Worm (Caenorhabditis elegans) whole organism, L3 larva: ENCODE measurements around the gene xpf-1.
A peak's percentile ranks its signal among the peaks of the same experiment; 100 is the strongest.

Source experiments
- R02D3.7 ChIP-seq: fragments of 150-350 bp; optimal IDR thresholded peaks from 2 replicates; lab custom pipeline; 2014; ENCODE audit warnings: missing biosample characterization, missing genetic modification characterization
- ZK546.5 ChIP-seq: sonication (generic microtip); optimal IDR thresholded peaks from 2 replicates; lab custom pipeline; 2017; ENCODE audit warnings: missing biosample characterization, missing genetic modification characterization
- aly-2 ChIP-seq: fragments of 150-350 bp; optimal IDR thresholded peaks from 2 replicates; lab custom pipeline; 2014; ENCODE audit warnings: missing biosample characterization, missing genetic modification characterization
- ama-1 ChIP-seq: fragments of 150-350 bp; optimal IDR thresholded peaks from 2 replicates; lab custom pipeline; 2018
- ceh-16 ChIP-seq: sonication (generic microtip); optimal IDR thresholded peaks from 2 replicates; lab custom pipeline; 2017; ENCODE audit warnings: missing biosample characterization, missing genetic modification characterization
- ceh-82 ChIP-seq: fragments of 150-350 bp; optimal IDR thresholded peaks from 2 replicates; lab custom pipeline; 2014; ENCODE audit warnings: missing biosample characterization, missing genetic modification characterization
- daf-12 ChIP-seq: fragments of 150-350 bp; optimal IDR thresholded peaks from 2 replicates; lab custom pipeline; 2014; ENCODE audit warnings: missing biosample characterization, missing genetic modification reagents, missing genetic modification characterization
- egl-27 ChIP-seq: sonication (generic microtip); optimal IDR thresholded peaks from 4 replicates; lab custom pipeline; 2017; ENCODE audit warnings: missing biosample characterization, missing genetic modification reagents, missing genetic modification characterization
- egl-5 ChIP-seq: fragments of 150-350 bp; optimal IDR thresholded peaks from 2 replicates; lab custom pipeline; 2017; ENCODE audit warnings: missing biosample characterization, missing genetic modification reagents, missing genetic modification characterization, inconsistent platforms
- elt-1 ChIP-seq: fragments of 150-350 bp; optimal IDR thresholded peaks from 2 replicates; lab custom pipeline; 2014; ENCODE audit warnings: missing biosample characterization, missing genetic modification characterization
- elt-3 ChIP-seq, 3 experiments: fragments of 150-350 bp in 1 of 3; sonication (generic microtip) in 2 of 3; optimal IDR thresholded peaks; 2 replicates in 2 of 3; 4 replicates in 1 of 3; lab custom pipeline; 2014 to 2017; ENCODE audit warnings: missing biosample characterization in 3 of 3, missing genetic modification characterization in 3 of 3
- eor-1 ChIP-seq, 2 experiments: fragments of 150-350 bp; optimal IDR thresholded peaks; 2 replicates each; lab custom pipeline; 2014 to 2018; ENCODE audit warnings: missing biosample characterization in 2 of 2, missing genetic modification characterization in 2 of 2
- fkh-10 ChIP-seq: sonication (generic microtip); optimal IDR thresholded peaks from 2 replicates; lab custom pipeline; 2017; ENCODE audit warnings: missing biosample characterization, missing genetic modification reagents, missing genetic modification characterization
- hmg-11 ChIP-seq: sonication (generic microtip); optimal IDR thresholded peaks from 2 replicates; lab custom pipeline; 2016; ENCODE audit warnings: missing genetic modification characterization, missing compliant biosample characterization
- jun-1 ChIP-seq: fragments of 150-350 bp; optimal IDR thresholded peaks from 2 replicates; lab custom pipeline; 2014; ENCODE audit warnings: missing biosample characterization, missing genetic modification reagents, missing genetic modification characterization
- lin-15B ChIP-seq: fragments of 150-350 bp; optimal IDR thresholded peaks from 2 replicates; lab custom pipeline; 2014; ENCODE audit warnings: missing biosample characterization, missing genetic modification characterization
- lin-39 ChIP-seq: fragments of 150-350 bp; optimal IDR thresholded peaks from 2 replicates; lab custom pipeline; 2018; ENCODE audit warnings: missing biosample characterization, missing genetic modification reagents, missing genetic modification characterization
- mdl-1 ChIP-seq: fragments of 150-350 bp; optimal IDR thresholded peaks from 2 replicates; lab custom pipeline; 2014; ENCODE audit warnings: missing biosample characterization, missing genetic modification characterization
- mml-1 ChIP-seq: fragments of 150-350 bp; sonication (generic microtip); optimal IDR thresholded peaks from 3 replicates; lab custom pipeline; 2014; ENCODE audit warnings: missing biosample characterization, missing genetic modification characterization
- nfya-1 ChIP-seq: sonication (generic microtip); optimal IDR thresholded peaks from 2 replicates; lab custom pipeline; 2017; ENCODE audit warnings: missing genetic modification characterization, mild to moderate bottlenecking, missing compliant biosample characterization, antibody characterized with exemption, moderate library complexity; ENCODE audit not compliant: insufficient read depth
- nhr-237 ChIP-seq: fragments of 150-350 bp; optimal IDR thresholded peaks from 2 replicates; lab custom pipeline; 2014; ENCODE audit warnings: missing biosample characterization, missing genetic modification characterization
- nhr-43 ChIP-seq: sonication (generic microtip); optimal IDR thresholded peaks from 2 replicates; lab custom pipeline; 2016; ENCODE audit warnings: mild to moderate bottlenecking, missing genetic modification characterization, missing compliant biosample characterization; ENCODE audit not compliant: poor library complexity, severe bottlenecking
- nhr-77 ChIP-seq: fragments of 150-350 bp; optimal IDR thresholded peaks from 2 replicates; lab custom pipeline; 2014; ENCODE audit warnings: missing biosample characterization, missing genetic modification characterization
- pha-4 ChIP-seq: fragments of 150-350 bp; optimal IDR thresholded peaks from 2 replicates; lab custom pipeline; 2014; ENCODE audit warnings: missing biosample characterization, missing genetic modification reagents, missing genetic modification characterization
- pqm-1 ChIP-seq: fragments of 150-350 bp; optimal IDR thresholded peaks from 2 replicates; lab custom pipeline; 2017; ENCODE audit warnings: missing biosample characterization, missing genetic modification characterization, inconsistent platforms
- sea-2 ChIP-seq: fragments of 150-350 bp; sonication (generic microtip); optimal IDR thresholded peaks from 4 replicates; lab custom pipeline; 2014; ENCODE audit warnings: missing biosample characterization, missing genetic modification reagents, missing genetic modification characterization
- snpc-4 ChIP-seq: fragments of 150-350 bp; optimal IDR thresholded peaks from 2 replicates; lab custom pipeline; 2014; ENCODE audit warnings: missing biosample characterization, missing genetic modification characterization
- tbx-2 ChIP-seq: sonication (generic microtip); optimal IDR thresholded peaks from 2 replicates; lab custom pipeline; 2016; ENCODE audit warnings: mild to moderate bottlenecking, missing genetic modification characterization, missing compliant biosample characterization
- unc-39 ChIP-seq: sonication (generic microtip); optimal IDR thresholded peaks from 4 replicates; lab custom pipeline; 2017; ENCODE audit warnings: missing biosample characterization, missing genetic modification characterization
- zag-1 ChIP-seq: fragments of 150-350 bp; optimal IDR thresholded peaks from 2 replicates; lab custom pipeline; 2014; ENCODE audit warnings: missing biosample characterization, missing genetic modification characterization
- ztf-4 ChIP-seq: fragments of 150-350 bp; optimal IDR thresholded peaks from 2 replicates; lab custom pipeline; 2014; ENCODE audit warnings: missing biosample characterization, missing genetic modification characterization

The xpf-1 gene

DNA sequence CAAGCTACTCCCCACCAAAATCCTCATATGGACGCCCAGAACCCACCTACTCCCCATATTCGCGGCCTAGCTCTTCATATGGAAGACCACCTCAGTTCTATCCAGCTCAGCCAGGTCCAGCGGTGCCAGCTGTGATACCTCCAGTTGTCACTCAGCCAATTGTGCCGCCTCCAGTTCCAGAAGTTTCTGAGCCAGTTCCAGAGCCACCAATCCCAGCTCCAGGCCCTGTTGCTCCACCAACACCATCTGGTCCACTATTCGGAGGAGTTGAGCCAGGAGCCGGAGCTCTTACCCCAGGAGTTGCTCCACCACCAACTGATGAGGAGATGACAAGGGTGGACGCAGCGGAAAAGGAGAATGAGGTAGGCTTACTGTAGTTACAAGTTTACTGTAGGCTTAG is 25.6 kb downstream of the xpf-1 start:
- TF ChIP-seq fkh-10 (GFP tag; lab: Kevin White, UChicago) (no peak), ZK546.5 (tag; lab: Kevin White, UChicago) (no peak), mml-1 (tag; lab: Kevin White, UChicago) (no peak), ztf-4 (tag; lab: Kevin White, UChicago) (no peak), daf-12 (no peak)

DNA sequence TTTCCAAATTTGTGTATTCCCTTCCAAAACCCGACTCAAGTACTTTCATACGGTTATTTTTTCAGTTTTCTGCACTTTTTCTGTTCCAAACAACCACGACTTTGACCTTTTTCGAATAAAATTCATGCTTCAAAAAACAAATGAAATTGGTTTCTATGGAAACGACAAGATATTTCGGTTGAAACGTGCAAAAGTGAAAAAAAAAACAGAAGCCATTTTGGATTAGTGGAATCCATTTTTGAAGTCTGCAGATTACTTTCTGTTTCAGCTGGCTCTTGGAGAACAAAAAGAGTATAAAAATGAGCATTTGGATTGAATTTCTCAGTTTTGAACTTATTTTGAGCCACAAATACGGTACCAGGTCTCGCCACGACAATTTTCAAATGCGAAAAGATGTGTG is 26.2 kb downstream of the xpf-1 start:
- TF ChIP-seq pqm-1 (tag; lab: Kevin White, UChicago) = no peak
- no peak for TF ChIP-seq ama-1 (lab: Kevin White, UChicago)
- TF ChIP-seq, all 47 proteins: peak for 0

ce11 chrII:11723904-11724303 is 27.9 kb downstream of the xpf-1 start, which contains the start of gene ldh-1:
Gene ldh-1 (plus strand): TSS chrII:11724204.
- TF ChIP-seq elt-3 (tag; optimal IDR thresholded peaks at IDR 0.05; lab: Kevin White, UChicago) (no peak), sea-2 (GFP tag; lab: Kevin White, UChicago) (no peak), snpc-4 (tag; lab: Kevin White, UChicago) (no peak), elt-1 (tag; lab: Kevin White, UChicago) (no peak), R02D3.7 (tag; lab: Kevin White, UChicago) (no peak), aly-2 (tag; lab: Kevin White, UChicago) (no peak), ceh-82 (tag; lab: Kevin White, UChicago) (no peak), jun-1 (tag; lab: Kevin White, UChicago) (no peak), mdl-1 (no peak), ztf-4 (tag; lab: Kevin White, UChicago) (no peak), pha-4 (tag; lab: Kevin White, UChicago) (no peak), egl-5 (tag; lab: Kevin White, UChicago) (no peak), zag-1 (no peak), egl-27 (tag; lab: Kevin White, UChicago) (no peak), ZK546.5 (tag; lab: Kevin White, UChicago) (no peak)

- TF ChIP-seq hmg-11 (tag; lab: Kevin White, UChicago) (peak; percentile 26), daf-12 (no peak), lin-15B (tag; lab: Kevin White, UChicago) (peak; percentile 20), zag-1 (no peak), eor-1 (tag; optimal IDR thresholded peaks at IDR 0.05; lab: Kevin White, UChicago) (no peak), lin-39 (tag; lab: Kevin White, UChicago) (peak; percentile 75), egl-5 (tag; lab: Kevin White, UChicago) (no peak), nhr-237 (tag; lab: Kevin White, UChicago) (no peak), fkh-10 (GFP tag; lab: Kevin White, UChicago) (peak; percentile 51), ceh-16 (tag; lab: Kevin White, UChicago) (no peak), tbx-2 (tag; lab: Kevin White, UChicago) (no peak), ZK546.5 (tag; lab: Kevin White, UChicago) (no peak), pha-4 (tag; lab: Kevin White, UChicago) (peak; percentile 15), nfya-1 (tag; lab: Kevin White, UChicago) (peak; percentile 68), unc-39 (tag; lab: Kevin White, UChicago) (no peak)
Measured at ce11 chrII:11724362-11724761, 28.4 kb downstream of the xpf-1 start.

DNA sequence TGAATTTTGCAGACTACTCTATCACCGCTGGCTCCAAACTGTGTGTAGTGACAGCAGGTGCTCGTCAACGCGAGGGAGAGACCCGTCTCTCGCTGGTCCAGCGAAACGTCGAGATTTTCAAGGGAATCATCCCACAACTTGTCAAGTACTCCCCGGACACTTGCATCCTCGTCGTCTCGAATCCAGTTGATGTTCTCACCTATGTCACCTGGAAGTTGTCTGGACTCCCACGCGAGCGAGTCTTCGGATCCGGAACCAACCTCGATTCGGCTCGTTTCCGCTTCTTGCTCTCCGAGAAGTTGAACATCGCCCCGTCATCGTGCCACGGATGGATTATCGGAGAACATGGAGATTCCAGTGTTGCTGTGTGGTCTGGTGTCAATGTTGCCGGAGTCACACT is 29.6 kb downstream of the xpf-1 start:
- no peak for TF ChIP-seq egl-5 (tag; lab: Kevin White, UChicago)
- no peak for TF ChIP-seq nhr-43 (tag; lab: Kevin White, UChicago)
- no peak for TF ChIP-seq egl-27 (tag; lab: Kevin White, UChicago)
- no peak for TF ChIP-seq mml-1 (tag; lab: Kevin White, UChicago)
- TF ChIP-seq pqm-1 (tag; lab: Kevin White, UChicago) = no peak
- TF ChIP-seq eor-1 (tag; optimal IDR thresholded peaks at IDR 0.05; lab: Kevin White, UChicago) = no peak
- no peak for TF ChIP-seq elt-1 (tag; lab: Kevin White, UChicago)
- TF ChIP-seq ceh-16 (tag; lab: Kevin White, UChicago) = no peak
- TF ChIP-seq lin-15B (tag; lab: Kevin White, UChicago) = no peak
- TF ChIP-seq ztf-4 (tag; lab: Kevin White, UChicago) = no peak
- TF ChIP-seq nhr-77 = no peak
- TF ChIP-seq R02D3.7 (tag; lab: Kevin White, UChicago) = no peak
- no peak for TF ChIP-seq nhr-237 (tag; lab: Kevin White, UChicago)
- TF ChIP-seq, all 47 proteins: peak for 0
